Worm (Caenorhabditis elegans) whole organism, young adult: ENCODE data around the gene C23F12.9.

Experiments used
- F10E7.11 ChIP-seq: sonication (generic microtip); optimal IDR thresholded peaks from 2 replicates; lab custom pipeline; 2017; ENCODE audit warnings: mild to moderate bottlenecking, missing genetic modification characterization, moderate library complexity, missing compliant biosample characterization
- Y67H2A.10 ChIP-seq: fragments of 200-800 bp; sonication (Bioruptor generic); conservative IDR thresholded peaks from 2 replicates; pipeline ENCODE4 v1.3.6; 2022; ENCODE audit warnings: missing genetic modification reagents, missing genetic modification characterization, missing compliant biosample characterization
- cebp-1 ChIP-seq, 2 experiments: fragments of 200-800 bp in 1 of 2; sonication (Bioruptor generic) in 1 of 2; sonication (generic microtip) in 1 of 2; IDR thresholded peaks in 1 of 2; optimal IDR thresholded peaks in 1 of 2; 2 replicates each; pipeline versions ENCODE4 v1.3.6 to Lab custom; 2017 to 2022; ENCODE audit warnings: missing compliant biosample characterization in 2 of 2, missing genetic modification characterization in 2 of 2, mild to moderate bottlenecking in 1 of 2, missing genetic modification reagents in 1 of 2, moderate library complexity in 1 of 2
- ets-4 ChIP-seq: fragments of 200-800 bp; sonication (Bioruptor generic); optimal IDR thresholded peaks from 2 replicates; lab custom pipeline; 2018; ENCODE audit warnings: mild to moderate bottlenecking, missing genetic modification characterization, missing compliant biosample characterization
- lir-1 ChIP-seq: fragments of 200-800 bp; sonication (Bioruptor generic); conservative IDR thresholded peaks from 2 replicates; pipeline ENCODE4 v1.3.6; 2022; ENCODE audit warnings: missing genetic modification reagents, missing genetic modification characterization, missing compliant biosample characterization
- madf-10 ChIP-seq: sonication (generic microtip); optimal IDR thresholded peaks from 2 replicates; lab custom pipeline; 2016; ENCODE audit warnings: mild to moderate bottlenecking, missing genetic modification characterization, missing compliant biosample characterization
- pha-4 ChIP-seq: fragments of 150-350 bp; sonication (generic microtip); optimal IDR thresholded peaks from 2 replicates; lab custom pipeline; 2014; ENCODE audit warnings: missing biosample characterization, missing genetic modification reagents, missing genetic modification characterization
- sea-2 ChIP-seq: fragments of 200-800 bp; sonication (Bioruptor generic); IDR thresholded peaks from 2 replicates; pipeline ENCODE4 v1.3.6; 2022; ENCODE audit warnings: missing genetic modification characterization, missing compliant biosample characterization
- unc-62 ChIP-seq: fragments of 150-350 bp; optimal IDR thresholded peaks from 2 replicates; lab custom pipeline; 2014; ENCODE audit warnings: missing biosample characterization, missing genetic modification reagents, missing genetic modification characterization
- ztf-28 ChIP-seq: fragments of 200-800 bp; sonication (Bioruptor generic); IDR thresholded peaks from 2 replicates; pipeline ENCODE4 v1.3.6; 2022; ENCODE audit warnings: missing genetic modification reagents, missing genetic modification characterization, missing compliant biosample characterization

ce11 chrX:9403622-9404255, 9.9 kb downstream of the C23F12.9 start:
- TF ChIP-seq ztf-28 (no peak), F10E7.11 (tag; lab: Kevin White, UChicago) (no peak), unc-62 (no peak), pha-4 (tag; lab: Kevin White, UChicago) (no peak), madf-10 (tag; lab: Kevin White, UChicago) (no peak), sea-2 (no peak), cebp-1 (GFP tag; IDR thresholded peaks at IDR 0.05; lab: Robert Waterston, UW) (no peak), cebp-1 (tag; optimal IDR thresholded peaks at IDR 0.05; lab: Kevin White, UChicago) (no peak), Y67H2A.10 (GFP tag; lab: Robert Waterston, UW) (no peak), lir-1 (GFP tag; lab: Robert Waterston, UW) (no peak), ets-4 (GFP tag; lab: Kevin White, UChicago) (no peak)
